Worm (Caenorhabditis elegans) whole organism, young adult: Measurements from ENCODE around the gene aak-2.

Experiments used
- B0035.1 ChIP-seq: sonication (generic microtip); optimal IDR thresholded peaks from 2 replicates; lab custom pipeline; 2016; ENCODE audit warnings: missing genetic modification characterization, mild to moderate bottlenecking, missing compliant biosample characterization, missing genotype, missing genetic modification reagents
- C06A6.2 ChIP-seq: fragments of 200-800 bp; sonication (Bioruptor generic); conservative IDR thresholded peaks from 2 replicates; pipeline ENCODE4 v1.3.6; 2022; ENCODE audit warnings: missing genetic modification characterization, missing compliant biosample characterization
- C17E4.6 ChIP-seq: fragments of 200-800 bp; sonication (Bioruptor generic); IDR thresholded peaks from 2 replicates; pipeline ENCODE4 v1.3.6; 2022; ENCODE audit warnings: missing genetic modification reagents, missing genetic modification characterization, missing compliant biosample characterization
- D2030.7 ChIP-seq: fragments of 200-800 bp; sonication (Bioruptor generic); IDR thresholded peaks from 2 replicates; pipeline ENCODE4 v1.3.6; 2022; ENCODE audit warnings: missing genetic modification reagents, missing genetic modification characterization, missing compliant biosample characterization
- F37B4.10 ChIP-seq: fragments of 200-800 bp; sonication (Bioruptor generic); IDR thresholded peaks from 2 replicates; pipeline ENCODE4 v1.3.6; 2022; ENCODE audit warnings: missing genetic modification characterization, missing compliant biosample characterization
- F52B5.7 ChIP-seq: sonication (generic microtip); optimal IDR thresholded peaks from 2 replicates; lab custom pipeline; 2016; ENCODE audit warnings: mild to moderate bottlenecking, missing genetic modification characterization, missing compliant biosample characterization
- Y56A3A.18 ChIP-seq: fragments of 200-800 bp; sonication (Bioruptor generic); IDR thresholded peaks from 2 replicates; pipeline ENCODE4 v1.3.6; 2022; ENCODE audit warnings: missing genetic modification reagents, missing genetic modification characterization, missing compliant biosample characterization
- Y67H2A.10 ChIP-seq: fragments of 200-800 bp; sonication (Bioruptor generic); conservative IDR thresholded peaks from 2 replicates; pipeline ENCODE4 v1.3.6; 2022; ENCODE audit warnings: missing genetic modification reagents, missing genetic modification characterization, missing compliant biosample characterization
- Y79H2A.3 ChIP-seq: fragments of 200-800 bp; sonication (Bioruptor generic); conservative IDR thresholded peaks from 2 replicates; pipeline ENCODE4 v1.3.6; 2022; ENCODE audit warnings: missing genetic modification reagents, missing genetic modification characterization, missing compliant biosample characterization
- ama-1 ChIP-seq, 3 experiments: fragments of 150-350 bp in 1 of 3; sonication (generic microtip) in 2 of 3; optimal IDR thresholded peaks; 2 replicates each; lab custom pipeline; 2014 to 2018; ENCODE audit warnings: missing biosample characterization in 2 of 3, missing genetic modification characterization in 2 of 3, missing genetic modification reagents in 2 of 3
- attf-3 ChIP-seq: fragments of 200-800 bp; sonication (Bioruptor generic); conservative IDR thresholded peaks from 2 replicates; pipeline ENCODE4 v1.3.6; 2022; ENCODE audit warnings: missing genetic modification reagents, missing genetic modification characterization, missing compliant biosample characterization
- attf-5 ChIP-seq: fragments of 200-800 bp; sonication (Bioruptor generic); optimal IDR thresholded peaks from 2 replicates; lab custom pipeline; 2018; ENCODE audit warnings: mild to moderate bottlenecking, missing genetic modification characterization, missing compliant biosample characterization
- attf-6 ChIP-seq: fragments of 200-800 bp; sonication (Bioruptor generic); IDR thresholded peaks from 2 replicates; pipeline ENCODE4 v1.3.6; 2022; ENCODE audit warnings: missing genetic modification reagents, missing genetic modification characterization, missing compliant biosample characterization
- bed-2 ChIP-seq: fragments of 200-800 bp; sonication (Bioruptor generic); IDR thresholded peaks from 2 replicates; pipeline ENCODE4 v1.3.6; 2022; ENCODE audit warnings: missing genetic modification reagents, missing genetic modification characterization, missing compliant biosample characterization
- ccch-3 ChIP-seq: fragments of 200-800 bp; sonication (Bioruptor generic); optimal IDR thresholded peaks from 2 replicates; lab custom pipeline; 2018; ENCODE audit warnings: mild to moderate bottlenecking, missing genetic modification characterization, missing compliant biosample characterization
- cebp-1 ChIP-seq, 2 experiments: fragments of 200-800 bp in 1 of 2; sonication (Bioruptor generic) in 1 of 2; sonication (generic microtip) in 1 of 2; IDR thresholded peaks in 1 of 2; optimal IDR thresholded peaks in 1 of 2; 2 replicates each; pipeline versions ENCODE4 v1.3.6 to Lab custom; 2017 to 2022; ENCODE audit warnings: missing compliant biosample characterization in 2 of 2, missing genetic modification characterization in 2 of 2, mild to moderate bottlenecking in 1 of 2, missing genetic modification reagents in 1 of 2, moderate library complexity in 1 of 2
- ceh-79 ChIP-seq: sonication (generic microtip); optimal IDR thresholded peaks from 2 replicates; lab custom pipeline; 2017; ENCODE audit warnings: mild to moderate bottlenecking, missing genetic modification characterization, missing compliant biosample characterization
- die-1 ChIP-seq: sonication (generic microtip); optimal IDR thresholded peaks from 2 replicates; lab custom pipeline; 2016; ENCODE audit warnings: missing genotype, mild to moderate bottlenecking, missing genetic modification characterization, missing compliant biosample characterization
- dpff-1 ChIP-seq: sonication (generic microtip); optimal IDR thresholded peaks from 2 replicates; lab custom pipeline; 2017; ENCODE audit warnings: mild to moderate bottlenecking, missing genetic modification characterization, missing compliant biosample characterization
- ekl-4 ChIP-seq: fragments of 200-800 bp; sonication (Bioruptor generic); IDR thresholded peaks from 2 replicates; pipeline ENCODE4 v1.3.6; 2022; ENCODE audit warnings: missing genetic modification reagents, missing genetic modification characterization, missing compliant biosample characterization
- hmg-1.2 ChIP-seq: fragments of 200-800 bp; sonication (Bioruptor generic); IDR thresholded peaks from 2 replicates; pipeline ENCODE4 v1.3.6; 2022; ENCODE audit warnings: missing genetic modification reagents, missing genetic modification characterization, missing compliant biosample characterization
- lin-40 ChIP-seq: sonication (generic microtip); optimal IDR thresholded peaks from 2 replicates; lab custom pipeline; 2016; ENCODE audit warnings: missing genetic modification characterization, mild to moderate bottlenecking, missing compliant biosample characterization, missing genotype, missing genetic modification reagents
- lir-1 ChIP-seq: fragments of 200-800 bp; sonication (Bioruptor generic); conservative IDR thresholded peaks from 2 replicates; pipeline ENCODE4 v1.3.6; 2022; ENCODE audit warnings: missing genetic modification reagents, missing genetic modification characterization, missing compliant biosample characterization
- lsy-27 ChIP-seq: sonication (generic microtip); optimal IDR thresholded peaks from 2 replicates; lab custom pipeline; 2017; ENCODE audit warnings: missing genetic modification characterization, mild to moderate bottlenecking, missing compliant biosample characterization, antibody characterized with exemption, missing genotype, borderline replicate concordance; ENCODE audit not compliant: insufficient read depth
- madf-3 ChIP-seq: fragments of 200-800 bp; sonication (Bioruptor generic); IDR thresholded peaks from 2 replicates; pipeline ENCODE4 v1.3.6; 2022; ENCODE audit warnings: missing genetic modification reagents, missing genetic modification characterization, missing compliant biosample characterization
- mcd-1 ChIP-seq: fragments of 200-800 bp; sonication (Bioruptor generic); IDR thresholded peaks from 2 replicates; pipeline ENCODE4 v1.3.6; 2022; ENCODE audit warnings: missing genetic modification reagents, missing genetic modification characterization, missing compliant biosample characterization
- nfya-1 ChIP-seq: sonication (generic microtip); optimal IDR thresholded peaks from 2 replicates; lab custom pipeline; 2017; ENCODE audit warnings: antibody characterized with exemption, missing compliant biosample characterization, missing genetic modification characterization, borderline replicate concordance; ENCODE audit not compliant: insufficient read depth
- nfya-2 ChIP-seq: fragments of 200-800 bp; sonication (Bioruptor generic); IDR thresholded peaks from 2 replicates; pipeline ENCODE4 v1.3.6; 2022; ENCODE audit warnings: missing genetic modification reagents, missing genetic modification characterization, missing compliant biosample characterization
- nhr-179 ChIP-seq: sonication (generic microtip); optimal IDR thresholded peaks from 2 replicates; lab custom pipeline; 2016; ENCODE audit warnings: mild to moderate bottlenecking, missing genetic modification characterization, missing compliant biosample characterization
- nhr-80 ChIP-seq: sonication (generic microtip); optimal IDR thresholded peaks from 2 replicates; lab custom pipeline; 2016; ENCODE audit warnings: missing genetic modification characterization, missing compliant biosample characterization
- nhr-90 ChIP-seq: sonication (generic microtip); optimal IDR thresholded peaks from 2 replicates; lab custom pipeline; 2016; ENCODE audit warnings: missing genotype, mild to moderate bottlenecking, missing genetic modification characterization, missing compliant biosample characterization
- pbrm-1 ChIP-seq: fragments of 200-800 bp; sonication (Bioruptor generic); IDR thresholded peaks from 2 replicates; pipeline ENCODE4 v1.3.6; 2022; ENCODE audit warnings: missing genetic modification reagents, missing genetic modification characterization, missing compliant biosample characterization
- pha-4 ChIP-seq: fragments of 150-350 bp; sonication (generic microtip); optimal IDR thresholded peaks from 2 replicates; lab custom pipeline; 2014; ENCODE audit warnings: missing biosample characterization, missing genetic modification reagents, missing genetic modification characterization
- rpc-1 ChIP-seq, 2 experiments: fragments of 150-350 bp in 1 of 2; sonication (generic microtip) in 1 of 2; optimal IDR thresholded peaks; 2 replicates each; lab custom pipeline; 2014 to 2018; ENCODE audit warnings: missing biosample characterization in 1 of 2, missing genetic modification characterization in 1 of 2, missing genetic modification reagents in 1 of 2, missing genotype in 1 of 2
- snpc-4 ChIP-seq, 5 experiments: fragments of 150-350 bp in 1 of 5; sonication (generic microtip) in 4 of 5; optimal IDR thresholded peaks; 2 replicates each; lab custom pipeline; 2014 to 2018; ENCODE audit warnings: missing genetic modification characterization in 5 of 5, missing biosample characterization in 3 of 5, antibody characterized with exemption in 2 of 5, mild to moderate bottlenecking in 2 of 5, missing compliant biosample characterization in 2 of 5, missing genotype in 2 of 5, moderate library complexity in 2 of 5, missing genetic modification reagents in 1 of 5
- unc-62 ChIP-seq: fragments of 150-350 bp; optimal IDR thresholded peaks from 2 replicates; lab custom pipeline; 2014; ENCODE audit warnings: missing biosample characterization, missing genetic modification reagents, missing genetic modification characterization
- zfh-2 ChIP-seq: fragments of 200-800 bp; sonication (Bioruptor generic); conservative IDR thresholded peaks from 2 replicates; pipeline ENCODE4 v1.3.6; 2022; ENCODE audit warnings: missing genetic modification reagents, missing genetic modification characterization, missing compliant biosample characterization
- zim-3 ChIP-seq: sonication (generic microtip); optimal IDR thresholded peaks from 2 replicates; lab custom pipeline; 2017; ENCODE audit warnings: mild to moderate bottlenecking, missing genetic modification characterization, moderate library complexity, missing compliant biosample characterization
- ztf-18 ChIP-seq: sonication (generic microtip); optimal IDR thresholded peaks from 2 replicates; lab custom pipeline; 2016; ENCODE audit warnings: missing genotype, mild to moderate bottlenecking, missing genetic modification characterization, missing compliant biosample characterization
- ztf-22 ChIP-seq: fragments of 200-800 bp; sonication (Bioruptor generic); optimal IDR thresholded peaks from 2 replicates; lab custom pipeline; 2018; ENCODE audit warnings: mild to moderate bottlenecking, missing genetic modification characterization, moderate library complexity, missing compliant biosample characterization
- ztf-26 ChIP-seq: sonication (generic microtip); optimal IDR thresholded peaks from 2 replicates; lab custom pipeline; 2017; ENCODE audit warnings: missing genetic modification characterization, missing compliant biosample characterization
- ztf-28 ChIP-seq: fragments of 200-800 bp; sonication (Bioruptor generic); IDR thresholded peaks from 2 replicates; pipeline ENCODE4 v1.3.6; 2022; ENCODE audit warnings: missing genetic modification reagents, missing genetic modification characterization, missing compliant biosample characterization

The aak-2 gene

ce11 chrX:16787152-16787551, 8.7 kb upstream of the aak-2 start:
- TF ChIP-seq nhr-179 (tag; lab: Kevin White, UChicago), result no peak
- TF ChIP-seq nfya-2 (GFP tag; lab: Robert Waterston, UW), result no peak
- TF ChIP-seq unc-62 (GFP tag; lab: Kevin White, UChicago), result no peak
- no peak for TF ChIP-seq B0035.1 (tag; lab: Kevin White, UChicago)
- TF ChIP-seq C17E4.6 (GFP tag; lab: Robert Waterston, UW), result no peak
- no peak for TF ChIP-seq ztf-18
- no peak for TF ChIP-seq bed-2 (GFP tag; lab: Robert Waterston, UW)
- no peak for TF ChIP-seq C06A6.2 (GFP tag; lab: Robert Waterston, UW)
- TF ChIP-seq mcd-1, result no peak
- TF ChIP-seq, all 124 proteins: peak for 0

ce11 chrX:16792700-16793176, 3.1 kb upstream of the aak-2 start, which contains the start of gene got-1.2:
TSS of gene got-1.2 (minus strand) at chrX:16793126.
- TF ChIP-seq zfh-2 (GFP tag; lab: Robert Waterston, UW) (peak; percentile 64), madf-3 (no peak)
- TF ChIP-seq, all 124 proteins: peak for 1

ce11 chrX:16793470-16793869, 2.4 kb upstream of the aak-2 start:
- TF ChIP-seq ztf-22 (GFP tag; lab: Kevin White, UChicago) (no peak), attf-3 (GFP tag; lab: Robert Waterston, UW) (no peak), nhr-90 (no peak), attf-5 (peak; percentile 11), hmg-1.2 (peak; percentile 46; the same call in 1 of the 2 replicates), lin-40 (tag; lab: Kevin White, UChicago) (peak; percentile 25), lir-1 (GFP tag; lab: Robert Waterston, UW) (0 out of 2 replicates have a peak, but pooled peaks have one; percentile 40), cebp-1 (GFP tag; IDR thresholded peaks at IDR 0.05; lab: Robert Waterston, UW) (no peak), cebp-1 (tag; optimal IDR thresholded peaks at IDR 0.05; lab: Kevin White, UChicago) (peak; percentile 60), zfh-2 (GFP tag; lab: Robert Waterston, UW) (peak; percentile 36; the same call in 1 of the 2 replicates), pha-4 (peak; percentile 21)

- TF ChIP-seq Y56A3A.18 (GFP tag; lab: Robert Waterston, UW), result no peak
- peak; percentile 69 for TF ChIP-seq ekl-4 (GFP tag; lab: Robert Waterston, UW)
- TF ChIP-seq ztf-28 (GFP tag; lab: Robert Waterston, UW), result no peak
- no peak for TF ChIP-seq F37B4.10 (GFP tag; lab: Robert Waterston, UW)
- peak; percentile 90 for TF ChIP-seq ztf-26
- no peak for TF ChIP-seq ceh-79 (tag; lab: Kevin White, UChicago)
- peak; percentile 24 for TF ChIP-seq B0035.1 (tag; lab: Kevin White, UChicago)
- no peak for TF ChIP-seq Y79H2A.3 (GFP tag; lab: Robert Waterston, UW)
- peak; percentile 15; the same call in 1 of the 2 replicates for TF ChIP-seq Y67H2A.10 (GFP tag; lab: Robert Waterston, UW)
- TF ChIP-seq nhr-80, result peak; percentile 82
- peak; percentile 57 for TF ChIP-seq F52B5.7 (tag; lab: Kevin White, UChicago)
- TF ChIP-seq D2030.7 (GFP tag; lab: Robert Waterston, UW), result no peak
- TF ChIP-seq rpc-1 (optimal IDR thresholded peaks at IDR 0.05; lab: Kevin White, UChicago), result no peak
- TF ChIP-seq rpc-1 (tag; optimal IDR thresholded peaks at IDR 0.05; lab: Kevin White, UChicago), result no peak
- peak; percentile 65 for TF ChIP-seq pbrm-1
- no peak for TF ChIP-seq nfya-1
- TF ChIP-seq attf-6 (GFP tag; lab: Robert Waterston, UW), result no peak
- no peak for TF ChIP-seq dpff-1
- TF ChIP-seq zim-3 (tag; lab: Kevin White, UChicago), result no peak
- TF ChIP-seq die-1 (tag; lab: Kevin White, UChicago), result peak; percentile 32
- no peak for TF ChIP-seq ccch-3
- TF ChIP-seq lsy-27 (tag; lab: Kevin White, UChicago), result no peak
- TF ChIP-seq snpc-4 (GFP tag; optimal IDR thresholded peaks at IDR 0.05; lab: Kevin White, UChicago), result no peak
- TF ChIP-seq snpc-4 (tag; optimal IDR thresholded peaks at IDR 0.05; lab: Kevin White, UChicago), result peak in 2 of 4 experiments; percentile 55 to 57
- peak; percentile 73 for TF ChIP-seq lir-1 (GFP tag; lab: Robert Waterston, UW)
- TF ChIP-seq ama-1 (optimal IDR thresholded peaks at IDR 0.05; lab: Kevin White, UChicago), result peak; percentile 59
- TF ChIP-seq ama-1 (GFP tag; optimal IDR thresholded peaks at IDR 0.05; lab: Kevin White, UChicago), result no peak
Observed at ce11 chrX:16796826-16797225, 939 bp downstream of the aak-2 start.
